Worm (Caenorhabditis elegans): ENCODE measurements around the gene F46G10.1.

DNA sequence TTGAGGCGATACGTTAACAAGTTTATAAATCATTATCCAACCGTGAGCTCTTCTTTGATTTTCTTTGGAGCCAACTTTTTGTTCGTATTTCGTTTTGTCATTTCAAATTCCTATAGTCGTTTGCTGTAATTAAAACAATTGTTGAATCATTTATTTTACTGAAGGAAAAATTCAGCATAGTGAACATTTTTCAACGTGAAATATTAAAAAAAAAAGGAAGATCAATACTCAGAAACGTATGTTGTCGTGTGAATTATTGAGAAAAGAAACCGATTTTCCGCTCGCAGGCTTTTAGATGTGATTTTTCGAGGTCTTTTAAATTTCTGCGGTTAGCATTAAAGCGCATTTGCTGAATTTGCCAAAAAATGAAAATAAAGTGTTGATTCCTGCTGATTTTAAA lies 32.7 kb downstream of the F46G10.1 start, which contains the start of gene phf-33:
- TF ChIP-seq unc-39 (tag; optimal IDR thresholded peaks at IDR 0.05) = no peak
- no peak for TF ChIP-seq ztf-11 (tag; optimal IDR thresholded peaks at IDR 0.05)
- TF ChIP-seq zag-1 (tag; optimal IDR thresholded peaks at IDR 0.05) = no peak

Data from whole organism, L3 larva.